Worm (Caenorhabditis elegans) whole organism, L4/young adult: ENCODE measurements around the gene mab-5.

Experiments used
- W03F9.2 ChIP-seq: fragments of 150-350 bp; optimal IDR thresholded peaks from 2 replicates; lab custom pipeline; 2014; ENCODE audit warnings: missing biosample characterization, missing genetic modification characterization
- dao-5 ChIP-seq: sonication (generic microtip); optimal IDR thresholded peaks from 2 replicates; lab custom pipeline; 2016; ENCODE audit warnings: missing genotype, missing genetic modification characterization, moderate library complexity, missing compliant biosample characterization
- him-1 ChIP-seq: sonication (generic microtip); optimal IDR thresholded peaks from 2 replicates; lab custom pipeline; 2016; ENCODE audit warnings: missing genotype, missing genetic modification reagents, missing genetic modification characterization, missing compliant biosample characterization

DNA sequence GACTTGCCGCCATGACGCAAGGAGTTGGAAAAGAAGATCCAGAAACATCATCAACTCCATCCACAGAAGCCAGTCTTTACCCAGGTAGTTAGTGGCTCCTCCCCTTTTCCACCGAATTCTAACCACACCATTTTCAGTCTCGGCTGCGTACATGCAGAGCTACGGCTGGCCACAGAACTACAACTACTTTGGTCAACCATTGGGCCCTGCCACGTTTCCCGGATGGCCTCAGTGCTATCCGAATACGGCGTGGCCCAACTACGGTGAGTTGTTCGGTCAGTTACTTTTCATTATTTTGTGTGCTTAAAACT lies 31.8 kb upstream of the mab-5 start:
- TF ChIP-seq dao-5 (tag; lab: Kevin White, UChicago), result no peak
- TF ChIP-seq W03F9.2 (tag; lab: Kevin White, UChicago), result no peak
- no peak for TF ChIP-seq him-1 (tag; lab: Kevin White, UChicago)
